Fruit fly (Drosophila melanogaster) whole organism, embryonic: ENCODE data around the gene Mer.

Experiments
- ATbp ChIP-seq: fragments of 200-800 bp; sonication (Bioruptor generic); optimal IDR thresholded peaks from 2 replicates; lab custom pipeline; 2017; ENCODE audit warnings: missing biosample characterization, mild to moderate bottlenecking, missing genetic modification characterization, missing genetic modification reagents
- Atf3 ChIP-seq: fragments of 200-800 bp; sonication (Bioruptor generic); optimal IDR thresholded peaks from 3 replicates; lab custom pipeline; 2016; ENCODE audit warnings: missing biosample characterization, missing genetic modification characterization
- CG10321 ChIP-seq: fragments of 200-800 bp; sonication (Bioruptor generic); IDR thresholded peaks from 2 replicates; pipeline ENCODE4 v1.3.6; 2022; ENCODE audit warnings: missing biosample characterization, missing genetic modification characterization
- CG11093 ChIP-seq: fragments of 200-800 bp; sonication (Bioruptor generic); IDR thresholded peaks from 3 replicates; pipeline ENCODE4 v1.3.6; 2022; ENCODE audit warnings: missing biosample characterization, missing genetic modification characterization
- CG12219 ChIP-seq: fragments of 200-800 bp; sonication (Bioruptor generic); optimal IDR thresholded peaks from 3 replicates; lab custom pipeline; 2018; ENCODE audit warnings: missing biosample characterization, mild to moderate bottlenecking, missing genetic modification characterization
- CG14860 ChIP-seq: fragments of 200-800 bp; sonication (Bioruptor generic); IDR thresholded peaks from 3 replicates; pipeline ENCODE4 v1.3.6; 2022; ENCODE audit warnings: missing biosample characterization, missing genetic modification characterization; ENCODE audit not compliant: partially characterized antibody
- CG15479 ChIP-seq: fragments of 200-800 bp; sonication (Bioruptor generic); optimal IDR thresholded peaks from 3 replicates; lab custom pipeline; 2019; ENCODE audit warnings: missing biosample characterization, mild to moderate bottlenecking, missing genetic modification characterization, moderate library complexity
- CG16815 ChIP-seq: fragments of 200-800 bp; sonication (Bioruptor generic); optimal IDR thresholded peaks from 3 replicates; lab custom pipeline; 2017; ENCODE audit warnings: missing biosample characterization, mild to moderate bottlenecking, missing genetic modification characterization
- CG17186 ChIP-seq: fragments of 200-800 bp; sonication (Bioruptor generic); optimal IDR thresholded peaks from 3 replicates; lab custom pipeline; 2017; ENCODE audit warnings: missing biosample characterization, missing genetic modification reagents, missing genetic modification characterization
- CG2889 ChIP-seq: fragments of 200-800 bp; sonication (Bioruptor generic); IDR thresholded peaks from 3 replicates; pipeline ENCODE4 v1.3.6; 2022; ENCODE audit warnings: missing biosample characterization, missing genetic modification characterization
- CG3838 ChIP-seq: fragments of 200-800 bp; sonication (Bioruptor generic); optimal IDR thresholded peaks from 3 replicates; lab custom pipeline; 2016; ENCODE audit warnings: missing biosample characterization, missing genetic modification characterization
- CG4707 ChIP-seq: fragments of 200-800 bp; sonication (Bioruptor generic); optimal IDR thresholded peaks from 2 replicates; lab custom pipeline; 2018; ENCODE audit warnings: missing biosample characterization, mild to moderate bottlenecking, missing genetic modification characterization, moderate library complexity
- CG6791 ChIP-seq: fragments of 200-800 bp; sonication (Bioruptor generic); IDR thresholded peaks from 3 replicates; pipeline ENCODE4 v1.3.6; 2022; ENCODE audit warnings: missing biosample characterization, missing genetic modification characterization; ENCODE audit not compliant: partially characterized antibody
- CG6854 ChIP-seq: fragments of 200-800 bp; sonication (Bioruptor generic); optimal IDR thresholded peaks from 3 replicates; lab custom pipeline; 2017; ENCODE audit warnings: missing biosample characterization, mild to moderate bottlenecking, missing genetic modification characterization
- CG7987 ChIP-seq: fragments of 200-800 bp; sonication (Bioruptor generic); optimal IDR thresholded peaks from 2 replicates; lab custom pipeline; 2018; ENCODE audit warnings: missing biosample characterization, mild to moderate bottlenecking, missing genetic modification characterization, moderate library complexity
- CG8478 ChIP-seq: fragments of >200 bp; optimal IDR thresholded peaks from 2 replicates; lab custom pipeline; 2018
- CTCF ChIP-seq: fragments of 200-800 bp; sonication (Bioruptor generic); optimal IDR thresholded peaks from 2 replicates; lab custom pipeline; 2017; ENCODE audit warnings: missing biosample characterization, mild to moderate bottlenecking, missing genetic modification characterization, moderate library complexity
- Doc2 ChIP-seq: fragments of 200-800 bp; sonication (Bioruptor generic); IDR thresholded peaks from 2 replicates; pipeline ENCODE4 v1.3.6; 2022; ENCODE audit warnings: missing biosample characterization, missing genetic modification characterization
- Lhr ChIP-seq: fragments of 200-800 bp; sonication (Bioruptor generic); optimal IDR thresholded peaks from 3 replicates; lab custom pipeline; 2017; ENCODE audit warnings: mild to moderate bottlenecking, missing biosample characterization, missing genetic modification reagents, missing genetic modification characterization
- Lim3 ChIP-seq: fragments of 200-800 bp; sonication (Bioruptor generic); IDR thresholded peaks from 2 replicates; pipeline ENCODE4 v1.3.6; 2022; ENCODE audit warnings: missing biosample characterization, missing genetic modification characterization
- MBD-R2 ChIP-seq: fragments of 200-800 bp; sonication (Bioruptor generic); IDR thresholded peaks from 2 replicates; pipeline ENCODE4 v1.3.6; 2022; ENCODE audit warnings: missing biosample characterization, missing genetic modification characterization
- NC2β ChIP-seq: fragments of 200-800 bp; sonication (Bioruptor generic); optimal IDR thresholded peaks from 2 replicates; lab custom pipeline; 2016; ENCODE audit warnings: missing biosample characterization, missing genetic modification characterization
- Opbp ChIP-seq: fragments of 200-800 bp; sonication (Bioruptor generic); IDR thresholded peaks from 3 replicates; pipeline ENCODE4 v1.3.6; 2022; ENCODE audit warnings: missing biosample characterization, missing genetic modification characterization; ENCODE audit not compliant: partially characterized antibody
- Optix ChIP-seq: fragments of 200-800 bp; sonication (Bioruptor generic); IDR thresholded peaks from 3 replicates; pipeline ENCODE4 v1.3.6; 2022; ENCODE audit warnings: missing biosample characterization, missing genetic modification characterization
- Ptx1 ChIP-seq: fragments of 200-800 bp; sonication (Bioruptor generic); IDR thresholded peaks from 2 replicates; pipeline ENCODE4 v1.3.6; 2022; ENCODE audit warnings: missing biosample characterization, missing genetic modification characterization
- Scr ChIP-seq: fragments of 200-800 bp; sonication (Bioruptor generic); IDR thresholded peaks from 2 replicates; pipeline ENCODE4 v1.3.6; 2022; ENCODE audit warnings: missing biosample characterization, missing genetic modification characterization; ENCODE audit not compliant: partially characterized antibody
- Stat92E ChIP-seq, 3 experiments: fragments of >200 bp in 2 of 3; fragments of 200-800 bp in 1 of 3; sonication (Bioruptor generic) in 1 of 3; optimal IDR thresholded peaks; 2 replicates each; lab custom pipeline; 2017 to 2019; ENCODE audit warnings: missing biosample characterization in 3 of 3, missing genetic modification characterization in 3 of 3, mild to moderate bottlenecking in 1 of 3, moderate library complexity in 1 of 3
- ab ChIP-seq: fragments of 200-800 bp; sonication (Bioruptor generic); optimal IDR thresholded peaks from 2 replicates; lab custom pipeline; 2016; ENCODE audit warnings: missing biosample characterization, missing genetic modification characterization
- ase ChIP-seq: fragments of 200-800 bp; sonication (Bioruptor generic); IDR thresholded peaks from 3 replicates; pipeline ENCODE4 v1.3.6; 2022; ENCODE audit warnings: missing biosample characterization, missing genetic modification characterization
- cas ChIP-seq: fragments of 200-800 bp; sonication (Bioruptor generic); IDR thresholded peaks from 2 replicates; pipeline ENCODE4 v1.3.6; 2022; ENCODE audit warnings: missing biosample characterization, missing genetic modification characterization
- ci ChIP-seq: fragments of 200-800 bp; sonication (Bioruptor generic); IDR thresholded peaks from 3 replicates; pipeline ENCODE4 v1.3.6; 2022; ENCODE audit warnings: missing biosample characterization, missing genetic modification characterization
- corto ChIP-seq: fragments of 200-800 bp; sonication (Bioruptor generic); optimal IDR thresholded peaks from 2 replicates; lab custom pipeline; 2016; ENCODE audit warnings: missing biosample characterization, mild to moderate bottlenecking, missing genetic modification characterization, moderate library complexity
- dan ChIP-seq: fragments of 200-800 bp; sonication (Bioruptor generic); IDR thresholded peaks from 2 replicates; pipeline ENCODE4 v1.3.6; 2022; ENCODE audit warnings: missing biosample characterization, missing genetic modification characterization
- dati ChIP-seq: fragments of 200-800 bp; sonication (Bioruptor generic); IDR thresholded peaks from 2 replicates; pipeline ENCODE4 v1.3.6; 2022; ENCODE audit warnings: missing biosample characterization, missing genetic modification characterization
- disco-r ChIP-seq: fragments of 200-800 bp; sonication (Bioruptor generic); optimal IDR thresholded peaks from 2 replicates; lab custom pipeline; 2016; ENCODE audit warnings: missing biosample characterization, missing genetic modification characterization
- gsb-n ChIP-seq: fragments of 200-800 bp; sonication (Bioruptor generic); optimal IDR thresholded peaks from 3 replicates; lab custom pipeline; 2018; ENCODE audit warnings: missing biosample characterization, mild to moderate bottlenecking, missing genetic modification characterization
- ham ChIP-seq: fragments of 200-800 bp; sonication (Bioruptor generic); IDR thresholded peaks from 2 replicates; pipeline ENCODE4 v1.3.6; 2022; ENCODE audit warnings: missing biosample characterization, missing genetic modification characterization
- mirr ChIP-seq: fragments of 200-800 bp; sonication (Bioruptor generic); optimal IDR thresholded peaks from 3 replicates; lab custom pipeline; 2018; ENCODE audit warnings: missing biosample characterization, mild to moderate bottlenecking, missing genetic modification characterization
- nmo ChIP-seq: fragments of 200-800 bp; sonication (Bioruptor generic); optimal IDR thresholded peaks from 2 replicates; lab custom pipeline; 2018; ENCODE audit warnings: missing biosample characterization, mild to moderate bottlenecking, missing genetic modification characterization, moderate library complexity
- oc ChIP-seq: fragments of 200-800 bp; sonication (Bioruptor generic); optimal IDR thresholded peaks from 2 replicates; lab custom pipeline; 2018; ENCODE audit warnings: missing biosample characterization, mild to moderate bottlenecking, missing genetic modification characterization, moderate library complexity
- onecut ChIP-seq: fragments of 200-800 bp; sonication (Bioruptor generic); IDR thresholded peaks from 2 replicates; pipeline ENCODE4 v1.3.6; 2022; ENCODE audit warnings: missing biosample characterization, missing genetic modification characterization
- pita ChIP-seq: fragments of 200-800 bp; sonication (Bioruptor generic); optimal IDR thresholded peaks from 2 replicates; lab custom pipeline; 2017; ENCODE audit warnings: missing biosample characterization, mild to moderate bottlenecking, missing genetic modification characterization
- pros ChIP-seq: fragments of 200-800 bp; sonication (Bioruptor generic); optimal IDR thresholded peaks from 3 replicates; lab custom pipeline; 2019; ENCODE audit warnings: missing biosample characterization, mild to moderate bottlenecking, missing genetic modification characterization, moderate library complexity
- run ChIP-seq: fragments of 200-800 bp; sonication (Bioruptor generic); optimal IDR thresholded peaks from 3 replicates; lab custom pipeline; 2018; ENCODE audit warnings: missing biosample characterization, mild to moderate bottlenecking, missing genetic modification characterization
- sisA ChIP-seq: fragments of 200-800 bp; sonication (Bioruptor generic); IDR thresholded peaks from 2 replicates; pipeline ENCODE4 v1.3.6; 2022; ENCODE audit warnings: missing biosample characterization, missing genetic modification characterization
- so ChIP-seq: fragments of 200-800 bp; sonication (Bioruptor generic); IDR thresholded peaks from 3 replicates; pipeline ENCODE4 v1.3.6; 2022; ENCODE audit warnings: missing biosample characterization, missing genetic modification characterization
- ssp ChIP-seq: fragments of 200-800 bp; sonication (Bioruptor generic); IDR thresholded peaks from 2 replicates; pipeline ENCODE4 v1.3.6; 2022; ENCODE audit warnings: missing biosample characterization, missing genetic modification characterization
- stwl ChIP-seq: fragments of 200-800 bp; sonication (Bioruptor generic); optimal IDR thresholded peaks from 3 replicates; lab custom pipeline; 2018; ENCODE audit warnings: missing biosample characterization, mild to moderate bottlenecking, missing genetic modification characterization, moderate library complexity
- tna ChIP-seq: fragments of 200-800 bp; sonication (Bioruptor generic); IDR thresholded peaks from 2 replicates; pipeline ENCODE4 v1.3.6; 2022; ENCODE audit warnings: missing biosample characterization, missing genetic modification characterization; ENCODE audit not compliant: partially characterized antibody
- tx ChIP-seq: fragments of 200-800 bp; sonication (Bioruptor generic); optimal IDR thresholded peaks from 2 replicates; lab custom pipeline; 2016; ENCODE audit warnings: missing biosample characterization, missing genetic modification characterization

Gene Mer

DNA sequence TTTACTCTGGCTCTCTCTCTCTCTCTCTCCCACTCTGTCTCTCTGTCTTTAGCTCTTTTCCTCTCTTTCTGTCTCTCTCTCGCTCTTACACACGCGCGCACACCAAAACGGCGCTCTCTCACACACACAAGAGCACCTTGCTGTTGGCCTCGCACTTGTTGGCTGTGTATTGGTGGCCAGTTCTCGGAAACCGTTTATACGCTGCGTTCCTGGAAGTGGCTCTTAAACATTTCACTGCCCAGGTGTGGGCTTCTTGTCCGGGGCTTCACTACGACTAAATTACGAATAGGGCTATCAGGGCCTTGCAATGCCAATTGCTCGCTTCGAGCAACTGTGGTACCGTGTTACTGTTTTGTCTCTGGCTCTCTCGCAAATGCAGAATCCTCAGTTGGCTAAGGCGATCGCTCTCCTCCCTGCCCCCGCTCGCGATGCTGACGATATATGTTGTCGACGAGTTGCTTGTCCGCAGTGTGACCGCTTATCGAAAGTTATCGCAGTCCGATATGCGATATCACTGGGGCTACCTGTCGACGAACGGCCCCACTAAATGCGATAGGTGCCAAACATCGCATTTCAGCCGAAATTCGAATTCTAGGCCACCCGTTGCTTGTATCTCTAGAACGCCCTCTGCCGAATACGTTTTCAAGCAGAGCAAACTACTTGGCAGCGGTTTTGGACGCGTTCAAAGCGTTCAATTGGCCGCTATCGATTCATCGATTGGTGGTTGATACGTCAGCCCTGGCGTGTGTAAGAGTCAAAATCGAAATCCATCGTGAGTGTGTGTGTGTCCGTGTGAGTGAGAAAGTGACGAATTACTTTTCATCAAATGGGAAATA is 10.0 kb downstream of the Mer start, which contains the start of the genes dome and Ubqn:
Gene dome, minus strand, starts transcription at position 479 of the 836 bp plus-strand sequence.
Gene Ubqn, plus strand, starts transcription at position 769 of the 836 bp plus-strand sequence.
- TF ChIP-seq Lim3 (GFP tag; lab: Robert Waterston, UW) (no peak), tna (GFP tag; lab: Robert Waterston, UW) (peak; percentile 88; the same call in 1 of the 2 replicates), CG2889 (GFP tag; lab: Robert Waterston, UW) (no peak), Opbp (GFP tag; lab: Robert Waterston, UW) (peak; percentile 79; the same call in 2 of the 3 replicates), CTCF (GFP tag; lab: Kevin White, UChicago) (peak; percentile 76), Atf3 (GFP tag; lab: Kevin White, UChicago) (no peak), dan (GFP tag; lab: Robert Waterston, UW) (no peak), NC2β (GFP tag; lab: Kevin White, UChicago) (peak; percentile 33), corto (GFP tag; lab: Kevin White, UChicago) (no peak), CG6854 (peak; percentile 49), disco-r (GFP tag; lab: Kevin White, UChicago) (no peak), MBD-R2 (GFP tag; lab: Robert Waterston, UW) (peak; percentile 24; the same call in 1 of the 2 replicates), so (no peak), Stat92E (GFP tag; optimal IDR thresholded peaks at IDR 0.05; lab: Kevin White, UChicago) (peak in 2 of 3 experiments; percentile 41 to 100), Lhr (peak; percentile 39), pita (GFP tag; lab: Kevin White, UChicago) (no peak), dati (GFP tag; lab: Robert Waterston, UW) (no peak), Ptx1 (GFP tag; lab: Robert Waterston, UW) (no peak), ssp (no peak; the same call in 1 of the 2 replicates), ham (GFP tag; lab: Robert Waterston, UW) (no peak), sisA (no peak), nmo (GFP tag; lab: Kevin White, UChicago) (peak; percentile 74), Scr (GFP tag; lab: Robert Waterston, UW) (peak; percentile 95), Doc2 (GFP tag; lab: Robert Waterston, UW) (no peak), ATbp (no peak), gsb-n (no peak), run (tag; lab: Kevin White, UChicago) (no peak), CG12219 (GFP tag; lab: Kevin White, UChicago) (no peak), CG8478 (lab: Kevin White, UChicago) (peak; percentile 83), ab (no peak), CG14860 (peak; percentile 95), CG11093 (GFP tag; lab: Robert Waterston, UW) (no peak), stwl (tag; lab: Kevin White, UChicago) (peak; percentile 72), CG16815 (GFP tag; lab: Kevin White, UChicago) (no peak), CG10321 (GFP tag; lab: Robert Waterston, UW) (no peak), onecut (GFP tag; lab: Robert Waterston, UW) (no peak; the same call in 1 of the 2 replicates), CG7987 (GFP tag; lab: Kevin White, UChicago) (no peak), cas (GFP tag; lab: Robert Waterston, UW) (no peak), ase (GFP tag; lab: Robert Waterston, UW) (no peak), CG3838 (GFP tag; lab: Kevin White, UChicago) (no peak), CG15479 (GFP tag; lab: Kevin White, UChicago) (no peak), oc (tag; lab: Kevin White, UChicago) (no peak), CG17186 (peak; percentile 83), ci (no peak), CG4707 (GFP tag; lab: Kevin White, UChicago) (no peak), CG6791 (GFP tag; lab: Robert Waterston, UW) (peak; percentile 85), tx (GFP tag; lab: Kevin White, UChicago) (no peak), mirr (peak; percentile 4), Optix (GFP tag; lab: Robert Waterston, UW) (no peak), pros (GFP tag; lab: Kevin White, UChicago) (no peak)
